Worm (Caenorhabditis elegans) whole organism, mixed stage, embryonic: ENCODE data around the gene C50H2.13.

Experiments used
- M03D4.4 ChIP-seq: sonication (generic microtip); optimal IDR thresholded peaks from 2 replicates; lab custom pipeline; 2017; ENCODE audit warnings: mild to moderate bottlenecking, missing genetic modification characterization, missing compliant biosample characterization
- blmp-1 ChIP-seq: fragments of 150-350 bp; optimal IDR thresholded peaks from 2 replicates; lab custom pipeline; 2014; ENCODE audit warnings: missing biosample characterization, missing genetic modification characterization
- ceh-39 ChIP-seq: fragments of 150-350 bp; optimal IDR thresholded peaks from 2 replicates; lab custom pipeline; 2014; ENCODE audit warnings: missing biosample characterization, missing genetic modification characterization
- ceh-43 ChIP-seq: fragments of 200-800 bp; sonication (Bioruptor generic); optimal IDR thresholded peaks from 2 replicates; lab custom pipeline; 2018; ENCODE audit warnings: mild to moderate bottlenecking, missing genetic modification characterization, moderate library complexity, missing compliant biosample characterization
- ceh-83 ChIP-seq: fragments of 200-800 bp; sonication (Bioruptor generic); optimal IDR thresholded peaks from 2 replicates; lab custom pipeline; 2018; ENCODE audit warnings: mild to moderate bottlenecking, missing genetic modification characterization, missing compliant biosample characterization
- ces-1 ChIP-seq: fragments of 150-350 bp; optimal IDR thresholded peaks from 2 replicates; lab custom pipeline; 2014; ENCODE audit warnings: missing biosample characterization, missing genetic modification reagents, missing genetic modification characterization
- cnd-1 ChIP-seq: fragments of 200-800 bp; sonication (Bioruptor generic); optimal IDR thresholded peaks from 2 replicates; lab custom pipeline; 2018; ENCODE audit warnings: mild to moderate bottlenecking, missing genetic modification characterization, missing compliant biosample characterization
- drap-1 ChIP-seq: fragments of 200-800 bp; sonication (Bioruptor generic); optimal IDR thresholded peaks from 3 replicates; lab custom pipeline; 2018; ENCODE audit warnings: mild to moderate bottlenecking, missing genetic modification characterization, missing compliant biosample characterization
- elt-1 ChIP-seq: sonication (generic microtip); optimal IDR thresholded peaks from 2 replicates; lab custom pipeline; 2017; ENCODE audit warnings: missing genetic modification characterization, mild to moderate bottlenecking, missing compliant biosample characterization, antibody characterized with exemption, moderate library complexity, borderline replicate concordance; ENCODE audit not compliant: insufficient read depth
- elt-3 ChIP-seq: fragments of 150-350 bp; optimal IDR thresholded peaks from 2 replicates; lab custom pipeline; 2014; ENCODE audit warnings: missing biosample characterization, missing genetic modification characterization
- flh-1 ChIP-seq: fragments of 200-800 bp; sonication (Bioruptor generic); optimal IDR thresholded peaks from 2 replicates; lab custom pipeline; 2018; ENCODE audit warnings: mild to moderate bottlenecking, missing genetic modification characterization, moderate library complexity, missing compliant biosample characterization
- ham-2 ChIP-seq: fragments of 200-800 bp; sonication (Bioruptor generic); optimal IDR thresholded peaks from 2 replicates; lab custom pipeline; 2018; ENCODE audit warnings: mild to moderate bottlenecking, missing genetic modification characterization, missing compliant biosample characterization
- hlh-1 ChIP-seq: fragments of 150-350 bp; optimal IDR thresholded peaks from 2 replicates; lab custom pipeline; 2014; ENCODE audit warnings: missing biosample characterization, missing genetic modification reagents, missing genetic modification characterization
- lin-13 ChIP-seq: fragments of 150-350 bp; optimal IDR thresholded peaks from 2 replicates; lab custom pipeline; 2014; ENCODE audit warnings: missing biosample characterization, missing genetic modification characterization
- lin-32 ChIP-seq: fragments of 200-800 bp; sonication (Bioruptor generic); optimal IDR thresholded peaks from 2 replicates; lab custom pipeline; 2018; ENCODE audit warnings: mild to moderate bottlenecking, missing genetic modification characterization, missing compliant biosample characterization
- lsy-2 ChIP-seq: fragments of 150-350 bp; optimal IDR thresholded peaks from 2 replicates; lab custom pipeline; 2014; ENCODE audit warnings: missing biosample characterization, missing genetic modification characterization
- mab-5 ChIP-seq: fragments of 150-350 bp; optimal IDR thresholded peaks from 2 replicates; lab custom pipeline; 2014; ENCODE audit warnings: missing biosample characterization, missing genetic modification characterization
- mep-1 ChIP-seq: fragments of 150-350 bp; optimal IDR thresholded peaks from 2 replicates; lab custom pipeline; 2017; ENCODE audit warnings: missing biosample characterization, missing genetic modification reagents, missing genetic modification characterization, inconsistent platforms
- mls-2 ChIP-seq: sonication (generic microtip); optimal IDR thresholded peaks from 2 replicates; lab custom pipeline; 2016; ENCODE audit warnings: mild to moderate bottlenecking, missing genetic modification characterization, moderate library complexity, missing compliant biosample characterization
- nhr-12 ChIP-seq: fragments of 150-350 bp; optimal IDR thresholded peaks from 2 replicates; lab custom pipeline; 2014; ENCODE audit warnings: missing biosample characterization, missing genetic modification characterization
- nhr-2 ChIP-seq: fragments of 150-350 bp; optimal IDR thresholded peaks from 2 replicates; lab custom pipeline; 2014; ENCODE audit warnings: missing biosample characterization, missing genetic modification characterization
- nhr-237 ChIP-seq: fragments of 150-350 bp; optimal IDR thresholded peaks from 2 replicates; lab custom pipeline; 2014; ENCODE audit warnings: missing biosample characterization, missing genetic modification characterization
- pha-4 ChIP-seq: fragments of 150-350 bp; optimal IDR thresholded peaks from 2 replicates; lab custom pipeline; 2018; ENCODE audit warnings: missing biosample characterization, missing genetic modification reagents, missing genetic modification characterization
- sem-2 ChIP-seq: fragments of 200-800 bp; sonication (Bioruptor generic); optimal IDR thresholded peaks from 2 replicates; lab custom pipeline; 2018; ENCODE audit warnings: mild to moderate bottlenecking, missing genetic modification characterization, missing compliant biosample characterization
- snpc-4 ChIP-seq: fragments of 150-350 bp; optimal IDR thresholded peaks from 2 replicates; lab custom pipeline; 2014; ENCODE audit warnings: missing biosample characterization, missing genetic modification characterization
- sptf-1 ChIP-seq: sonication (generic microtip); optimal IDR thresholded peaks from 2 replicates; lab custom pipeline; 2017; ENCODE audit warnings: mild to moderate bottlenecking, missing genetic modification characterization, moderate library complexity, missing compliant biosample characterization
- tbx-8 ChIP-seq: fragments of 200-800 bp; sonication (Bioruptor generic); optimal IDR thresholded peaks from 2 replicates; lab custom pipeline; 2018; ENCODE audit warnings: mild to moderate bottlenecking, missing genetic modification characterization, moderate library complexity, missing compliant biosample characterization
- unc-120 ChIP-seq: sonication (generic microtip); optimal IDR thresholded peaks from 2 replicates; lab custom pipeline; 2017; ENCODE audit warnings: missing genetic modification characterization, missing compliant biosample characterization; ENCODE audit not compliant: poor library complexity, severe bottlenecking
- unc-39 ChIP-seq: fragments of 150-350 bp; optimal IDR thresholded peaks from 2 replicates; lab custom pipeline; 2014; ENCODE audit warnings: missing biosample characterization, missing genetic modification characterization
- unc-62 ChIP-seq: fragments of 150-350 bp; optimal IDR thresholded peaks from 2 replicates; lab custom pipeline; 2014; ENCODE audit warnings: missing biosample characterization, missing genetic modification reagents, missing genetic modification characterization
- zip-8 ChIP-seq: fragments of 150-350 bp; optimal IDR thresholded peaks from 2 replicates; lab custom pipeline; 2014; ENCODE audit warnings: missing biosample characterization, missing genetic modification characterization
- ztf-11 ChIP-seq: fragments of 150-350 bp; optimal IDR thresholded peaks from 2 replicates; lab custom pipeline; 2014; ENCODE audit warnings: missing biosample characterization, missing genetic modification characterization

C50H2.13 gene

ce11 chrV:9948840-9949239, 22.5 kb downstream of the C50H2.13 start, which contains the start of gene nlp-58:
Gene nlp-58 (minus strand): TSS chrV:9948940.
- no peak for TF ChIP-seq tbx-8 (GFP tag; lab: Kevin White, UChicago)
- no peak for TF ChIP-seq ceh-83 (GFP tag; lab: Kevin White, UChicago)
- no peak for TF ChIP-seq ham-2 (GFP tag; lab: Kevin White, UChicago)
- TF ChIP-seq lin-32 (GFP tag; lab: Kevin White, UChicago): no peak
- TF ChIP-seq zip-8: no peak

ce11 chrV:9950861-9951260, 24.5 kb downstream of the C50H2.13 start, which contains the start of gene ttr-46:
Gene ttr-46 (plus strand): TSS chrV:9951233.
- TF ChIP-seq mep-1 (tag; lab: Kevin White, UChicago) (no peak), ces-1 (no peak), sem-2 (GFP tag; lab: Kevin White, UChicago) (no peak), nhr-2 (tag; lab: Kevin White, UChicago) (no peak), lsy-2 (tag; lab: Kevin White, UChicago) (no peak), blmp-1 (tag; lab: Kevin White, UChicago) (no peak)

ce11 chrV:9952396-9952795, 26.1 kb downstream of the C50H2.13 start, which contains the start of gene mam-5:
Gene mam-5 (plus strand): TSS chrV:9952699.
- TF ChIP-seq hlh-1 (tag; lab: Kevin White, UChicago) (no peak), blmp-1 (tag; lab: Kevin White, UChicago) (peak; percentile 56)
- TF ChIP-seq, all 35 proteins: peak for 1

- no peak for TF ChIP-seq tbx-8 (GFP tag; lab: Kevin White, UChicago)
- no peak for TF ChIP-seq nhr-12
- TF ChIP-seq elt-1 (tag; lab: Kevin White, UChicago): no peak
- TF ChIP-seq blmp-1 (tag; lab: Kevin White, UChicago): no peak
- no peak for TF ChIP-seq sptf-1
- TF ChIP-seq ztf-11 (tag; lab: Kevin White, UChicago): no peak
- no peak for TF ChIP-seq pha-4 (tag; lab: Kevin White, UChicago)
- TF ChIP-seq ceh-83 (GFP tag; lab: Kevin White, UChicago): no peak
- TF ChIP-seq, all 35 proteins: peak for 0
Measured at ce11 chrV:9958231-9958630, 31.9 kb downstream of the C50H2.13 start, which contains the start of gene anmt-3. Gene anmt-3 (minus strand): TSS chrV:9958331.

ce11 chrV:9958654-9959053, 32.3 kb downstream of the C50H2.13 start:
- TF ChIP-seq sem-2 (GFP tag; lab: Kevin White, UChicago) (no peak), flh-1 (GFP tag; lab: Kevin White, UChicago) (no peak), unc-62 (peak; percentile 66), ceh-39 (tag; lab: Kevin White, UChicago) (no peak), snpc-4 (tag; lab: Kevin White, UChicago) (no peak), ceh-43 (GFP tag; lab: Kevin White, UChicago) (no peak), mls-2 (no peak), tbx-8 (GFP tag; lab: Kevin White, UChicago) (no peak), nhr-12 (no peak), ham-2 (GFP tag; lab: Kevin White, UChicago) (no peak), lin-13 (tag; lab: Kevin White, UChicago) (no peak), lin-32 (GFP tag; lab: Kevin White, UChicago) (no peak), nhr-2 (tag; lab: Kevin White, UChicago) (no peak), mep-1 (tag; lab: Kevin White, UChicago) (no peak), nhr-237 (tag; lab: Kevin White, UChicago) (no peak), unc-120 (tag; lab: Kevin White, UChicago) (peak; percentile 66), cnd-1 (tag; lab: Kevin White, UChicago) (no peak), hlh-1 (tag; lab: Kevin White, UChicago) (peak; percentile 98), elt-1 (tag; lab: Kevin White, UChicago) (no peak), mab-5 (tag; lab: Kevin White, UChicago) (peak; percentile 35), M03D4.4 (tag; lab: Kevin White, UChicago) (no peak), elt-3 (tag; lab: Kevin White, UChicago) (no peak), unc-39 (tag; lab: Kevin White, UChicago) (no peak), drap-1 (GFP tag; lab: Kevin White, UChicago) (no peak), zip-8 (no peak), lsy-2 (tag; lab: Kevin White, UChicago) (no peak)
